Worm (Caenorhabditis elegans): Measurements from ENCODE around the gene eak-4.

DNA sequence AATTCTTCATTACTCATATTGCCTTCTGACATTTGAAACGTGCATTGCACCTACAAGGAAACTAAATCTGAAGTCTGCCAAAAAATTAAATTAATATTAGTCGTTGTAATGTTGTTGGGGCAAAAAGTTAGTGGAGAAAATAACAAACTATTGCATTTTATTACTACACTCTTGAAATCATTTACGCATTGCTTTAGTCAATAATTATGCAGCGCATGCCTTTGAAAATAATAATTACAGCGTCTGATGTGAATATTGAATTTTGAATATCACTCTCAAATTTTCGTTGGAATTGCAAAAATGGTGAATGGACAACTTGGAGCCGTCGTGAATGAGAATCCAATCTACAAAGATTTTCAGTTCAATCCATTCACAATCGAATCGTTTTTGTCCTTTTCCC, 27.1 kb downstream of the eak-4 start, which contains the start of gene sru-19:
- TF ChIP-seq fkh-10 (GFP tag; optimal IDR thresholded peaks at IDR 0.05): no peak
- no peak for TF ChIP-seq unc-55 (GFP tag; optimal IDR thresholded peaks at IDR 0.05)
- TF ChIP-seq ceh-24 (tag; optimal IDR thresholded peaks at IDR 0.05): no peak
- no peak for TF ChIP-seq mec-3 (tag; optimal IDR thresholded peaks at IDR 0.05; ENCODE audit: borderline replicate concordance)
- no peak for TF ChIP-seq C08G9.2 (tag; optimal IDR thresholded peaks at IDR 0.05)
- TF ChIP-seq che-1 (tag; optimal IDR thresholded peaks at IDR 0.05): no peak
- no peak for TF ChIP-seq tbx-7 (tag; optimal IDR thresholded peaks at IDR 0.05)
- TF ChIP-seq ama-1 (optimal IDR thresholded peaks at IDR 0.05): no peak
- TF ChIP-seq fkh-6 (tag; optimal IDR thresholded peaks at IDR 0.05): no peak
- no peak for TF ChIP-seq sdc-2 (tag; optimal IDR thresholded peaks at IDR 0.05)
- no peak for TF ChIP-seq odd-2 (tag; optimal IDR thresholded peaks at IDR 0.05)
